Worm (Caenorhabditis elegans) whole organism, mixed stage, embryonic: Measurements from ENCODE around the gene gcy-8.

Experiments
- M03D4.4 ChIP-seq: sonication (generic microtip); optimal IDR thresholded peaks from 2 replicates; lab custom pipeline; 2017; ENCODE audit warnings: mild to moderate bottlenecking, missing genetic modification characterization, missing compliant biosample characterization
- bed-3 ChIP-seq: fragments of 200-800 bp; sonication (Bioruptor generic); optimal IDR thresholded peaks from 3 replicates; lab custom pipeline; 2018; ENCODE audit warnings: mild to moderate bottlenecking, missing genetic modification characterization, moderate library complexity, missing compliant biosample characterization
- blmp-1 ChIP-seq: fragments of 150-350 bp; optimal IDR thresholded peaks from 2 replicates; lab custom pipeline; 2014; ENCODE audit warnings: missing biosample characterization, missing genetic modification characterization
- ceh-39 ChIP-seq: fragments of 150-350 bp; optimal IDR thresholded peaks from 2 replicates; lab custom pipeline; 2014; ENCODE audit warnings: missing biosample characterization, missing genetic modification characterization
- ceh-43 ChIP-seq: fragments of 200-800 bp; sonication (Bioruptor generic); optimal IDR thresholded peaks from 2 replicates; lab custom pipeline; 2018; ENCODE audit warnings: mild to moderate bottlenecking, missing genetic modification characterization, moderate library complexity, missing compliant biosample characterization
- ceh-83 ChIP-seq: fragments of 200-800 bp; sonication (Bioruptor generic); optimal IDR thresholded peaks from 2 replicates; lab custom pipeline; 2018; ENCODE audit warnings: mild to moderate bottlenecking, missing genetic modification characterization, missing compliant biosample characterization
- cnd-1 ChIP-seq: fragments of 200-800 bp; sonication (Bioruptor generic); optimal IDR thresholded peaks from 2 replicates; lab custom pipeline; 2018; ENCODE audit warnings: mild to moderate bottlenecking, missing genetic modification characterization, missing compliant biosample characterization
- drap-1 ChIP-seq: fragments of 200-800 bp; sonication (Bioruptor generic); optimal IDR thresholded peaks from 3 replicates; lab custom pipeline; 2018; ENCODE audit warnings: mild to moderate bottlenecking, missing genetic modification characterization, missing compliant biosample characterization
- elt-3 ChIP-seq: fragments of 150-350 bp; optimal IDR thresholded peaks from 2 replicates; lab custom pipeline; 2014; ENCODE audit warnings: missing biosample characterization, missing genetic modification characterization
- flh-1 ChIP-seq: fragments of 200-800 bp; sonication (Bioruptor generic); optimal IDR thresholded peaks from 2 replicates; lab custom pipeline; 2018; ENCODE audit warnings: mild to moderate bottlenecking, missing genetic modification characterization, moderate library complexity, missing compliant biosample characterization
- ham-2 ChIP-seq: fragments of 200-800 bp; sonication (Bioruptor generic); optimal IDR thresholded peaks from 2 replicates; lab custom pipeline; 2018; ENCODE audit warnings: mild to moderate bottlenecking, missing genetic modification characterization, missing compliant biosample characterization
- hlh-1 ChIP-seq: fragments of 150-350 bp; optimal IDR thresholded peaks from 2 replicates; lab custom pipeline; 2014; ENCODE audit warnings: missing biosample characterization, missing genetic modification reagents, missing genetic modification characterization
- lin-13 ChIP-seq: fragments of 150-350 bp; optimal IDR thresholded peaks from 2 replicates; lab custom pipeline; 2014; ENCODE audit warnings: missing biosample characterization, missing genetic modification characterization
- lin-32 ChIP-seq: fragments of 200-800 bp; sonication (Bioruptor generic); optimal IDR thresholded peaks from 2 replicates; lab custom pipeline; 2018; ENCODE audit warnings: mild to moderate bottlenecking, missing genetic modification characterization, missing compliant biosample characterization
- lsy-2 ChIP-seq: fragments of 150-350 bp; optimal IDR thresholded peaks from 2 replicates; lab custom pipeline; 2014; ENCODE audit warnings: missing biosample characterization, missing genetic modification characterization
- mep-1 ChIP-seq: fragments of 150-350 bp; optimal IDR thresholded peaks from 2 replicates; lab custom pipeline; 2017; ENCODE audit warnings: missing biosample characterization, missing genetic modification reagents, missing genetic modification characterization, inconsistent platforms
- mls-2 ChIP-seq: sonication (generic microtip); optimal IDR thresholded peaks from 2 replicates; lab custom pipeline; 2016; ENCODE audit warnings: mild to moderate bottlenecking, missing genetic modification characterization, moderate library complexity, missing compliant biosample characterization
- nhr-237 ChIP-seq: fragments of 150-350 bp; optimal IDR thresholded peaks from 2 replicates; lab custom pipeline; 2014; ENCODE audit warnings: missing biosample characterization, missing genetic modification characterization
- nhr-28 ChIP-seq: fragments of 150-350 bp; optimal IDR thresholded peaks from 2 replicates; lab custom pipeline; 2014; ENCODE audit warnings: missing biosample characterization, missing genetic modification characterization
- nhr-76 ChIP-seq: sonication (generic microtip); optimal IDR thresholded peaks from 2 replicates; lab custom pipeline; 2017; ENCODE audit warnings: missing biosample characterization, missing genetic modification characterization
- pha-4 ChIP-seq: fragments of 150-350 bp; optimal IDR thresholded peaks from 2 replicates; lab custom pipeline; 2018; ENCODE audit warnings: missing biosample characterization, missing genetic modification reagents, missing genetic modification characterization
- sem-2 ChIP-seq: fragments of 200-800 bp; sonication (Bioruptor generic); optimal IDR thresholded peaks from 2 replicates; lab custom pipeline; 2018; ENCODE audit warnings: mild to moderate bottlenecking, missing genetic modification characterization, missing compliant biosample characterization
- snpc-4 ChIP-seq: fragments of 150-350 bp; optimal IDR thresholded peaks from 2 replicates; lab custom pipeline; 2014; ENCODE audit warnings: missing biosample characterization, missing genetic modification characterization
- sptf-1 ChIP-seq: sonication (generic microtip); optimal IDR thresholded peaks from 2 replicates; lab custom pipeline; 2017; ENCODE audit warnings: mild to moderate bottlenecking, missing genetic modification characterization, moderate library complexity, missing compliant biosample characterization
- tbx-8 ChIP-seq: fragments of 200-800 bp; sonication (Bioruptor generic); optimal IDR thresholded peaks from 2 replicates; lab custom pipeline; 2018; ENCODE audit warnings: mild to moderate bottlenecking, missing genetic modification characterization, moderate library complexity, missing compliant biosample characterization
- unc-120 ChIP-seq: sonication (generic microtip); optimal IDR thresholded peaks from 2 replicates; lab custom pipeline; 2017; ENCODE audit warnings: missing genetic modification characterization, missing compliant biosample characterization; ENCODE audit not compliant: poor library complexity, severe bottlenecking
- unc-39 ChIP-seq: fragments of 150-350 bp; optimal IDR thresholded peaks from 2 replicates; lab custom pipeline; 2014; ENCODE audit warnings: missing biosample characterization, missing genetic modification characterization
- unc-62 ChIP-seq: fragments of 150-350 bp; optimal IDR thresholded peaks from 2 replicates; lab custom pipeline; 2014; ENCODE audit warnings: missing biosample characterization, missing genetic modification reagents, missing genetic modification characterization
- zip-8 ChIP-seq: fragments of 150-350 bp; optimal IDR thresholded peaks from 2 replicates; lab custom pipeline; 2014; ENCODE audit warnings: missing biosample characterization, missing genetic modification characterization
- ztf-11 ChIP-seq: fragments of 150-350 bp; optimal IDR thresholded peaks from 2 replicates; lab custom pipeline; 2014; ENCODE audit warnings: missing biosample characterization, missing genetic modification characterization

The gcy-8 gene

ce11 chrIV:7924975-7925828 is 2.8 kb upstream of the gcy-8 start:
- no peak for TF ChIP-seq ztf-11 (tag; lab: Kevin White, UChicago)
- TF ChIP-seq mep-1 (tag; lab: Kevin White, UChicago), result no peak
- TF ChIP-seq M03D4.4, result no peak
- TF ChIP-seq drap-1, result no peak
- no peak for TF ChIP-seq nhr-237 (tag; lab: Kevin White, UChicago)
- TF ChIP-seq snpc-4 (tag; lab: Kevin White, UChicago), result no peak
- no peak for TF ChIP-seq ceh-43 (GFP tag; lab: Kevin White, UChicago)
- TF ChIP-seq unc-120 (tag; lab: Kevin White, UChicago), result no peak
- TF ChIP-seq zip-8 (tag; lab: Kevin White, UChicago), result no peak
- TF ChIP-seq nhr-28 (tag; lab: Kevin White, UChicago), result no peak
- no peak for TF ChIP-seq bed-3 (GFP tag; lab: Kevin White, UChicago)
- no peak for TF ChIP-seq mls-2 (tag; lab: Kevin White, UChicago)
- TF ChIP-seq lin-13 (tag; lab: Kevin White, UChicago), result no peak
- TF ChIP-seq nhr-76 (tag; lab: Kevin White, UChicago), result no peak
- TF ChIP-seq cnd-1 (tag; lab: Kevin White, UChicago), result no peak
- TF ChIP-seq unc-39 (tag; lab: Kevin White, UChicago), result no peak
- TF ChIP-seq sptf-1 (tag; lab: Kevin White, UChicago), result no peak
- no peak for TF ChIP-seq flh-1 (GFP tag; lab: Kevin White, UChicago)
- TF ChIP-seq pha-4 (tag; lab: Kevin White, UChicago), result no peak

- no peak for TF ChIP-seq nhr-76 (tag; lab: Kevin White, UChicago)
- no peak for TF ChIP-seq tbx-8 (GFP tag; lab: Kevin White, UChicago)
- peak; percentile 30 for TF ChIP-seq hlh-1 (tag; lab: Kevin White, UChicago)
- no peak for TF ChIP-seq lin-32 (GFP tag; lab: Kevin White, UChicago)
- TF ChIP-seq bed-3 (GFP tag; lab: Kevin White, UChicago), result no peak
- no peak for TF ChIP-seq drap-1
- peak; percentile 9 for TF ChIP-seq unc-120 (tag; lab: Kevin White, UChicago)
- peak; percentile 31 for TF ChIP-seq mep-1 (tag; lab: Kevin White, UChicago)
- peak; percentile 64 for TF ChIP-seq lsy-2 (tag; lab: Kevin White, UChicago)
- no peak for TF ChIP-seq snpc-4 (tag; lab: Kevin White, UChicago)
- no peak for TF ChIP-seq pha-4 (tag; lab: Kevin White, UChicago)
- no peak for TF ChIP-seq unc-62 (GFP tag; lab: Kevin White, UChicago)
Measured at ce11 chrIV:7926102-7926840, 1.7 kb upstream of the gcy-8 start, which contains the start of gene rps-2. TSS of gene rps-2 (minus strand) at chrIV:7926391.

- TF ChIP-seq sem-2 (no peak), unc-39 (tag; lab: Kevin White, UChicago) (no peak), blmp-1 (no peak), ceh-39 (tag; lab: Kevin White, UChicago) (no peak), lin-32 (GFP tag; lab: Kevin White, UChicago) (no peak), sptf-1 (tag; lab: Kevin White, UChicago) (no peak), snpc-4 (tag; lab: Kevin White, UChicago) (no peak), bed-3 (GFP tag; lab: Kevin White, UChicago) (no peak), ceh-83 (GFP tag; lab: Kevin White, UChicago) (no peak), ham-2 (GFP tag; lab: Kevin White, UChicago) (no peak), flh-1 (GFP tag; lab: Kevin White, UChicago) (no peak), unc-62 (GFP tag; lab: Kevin White, UChicago) (no peak), mep-1 (tag; lab: Kevin White, UChicago) (no peak), unc-120 (tag; lab: Kevin White, UChicago) (no peak), ztf-11 (tag; lab: Kevin White, UChicago) (no peak), elt-3 (no peak)
- TF ChIP-seq, all 35 proteins: peak for 0
Measured at ce11 chrIV:7927218-7927617, 734 bp upstream of the gcy-8 start, which contains the start of gene C49H3.12. TSS of gene C49H3.12 (minus strand) at chrIV:7927318.
